Fruit fly (Drosophila melanogaster) whole organism, embryonic: ENCODE results near the gene CG6180.
A peak's percentile ranks its signal among the peaks of the same experiment; 100 is the strongest.

Experiments
- Bteb2 ChIP-seq: fragments of 200-800 bp; sonication (Bioruptor generic); optimal IDR thresholded peaks from 2 replicates; lab custom pipeline; 2016; ENCODE audit warnings: missing biosample characterization, missing genetic modification characterization
- CG10274 ChIP-seq: fragments of 200-800 bp; sonication (Bioruptor generic); optimal IDR thresholded peaks from 3 replicates; lab custom pipeline; 2017; ENCODE audit warnings: missing biosample characterization, mild to moderate bottlenecking, missing genetic modification characterization
- CG10321 ChIP-seq: fragments of 200-800 bp; sonication (Bioruptor generic); IDR thresholded peaks from 2 replicates; pipeline ENCODE4 v1.3.6; 2022; ENCODE audit warnings: missing biosample characterization, missing genetic modification characterization
- CG11247 ChIP-seq: fragments of 200-800 bp; sonication (Bioruptor generic); IDR thresholded peaks from 2 replicates; pipeline ENCODE4 v1.3.6; 2022; ENCODE audit warnings: missing biosample characterization, missing genetic modification characterization
- CG12071 ChIP-seq: fragments of 200-800 bp; sonication (Bioruptor generic); optimal IDR thresholded peaks from 3 replicates; lab custom pipeline; 2018; ENCODE audit warnings: missing biosample characterization, mild to moderate bottlenecking, missing genetic modification characterization
- CG13775 ChIP-seq: fragments of 200-800 bp; sonication (Bioruptor generic); optimal IDR thresholded peaks from 3 replicates; lab custom pipeline; 2017; ENCODE audit warnings: missing biosample characterization, mild to moderate bottlenecking, missing genetic modification characterization
- CG14965 ChIP-seq: fragments of 200-800 bp; sonication (Bioruptor generic); optimal IDR thresholded peaks from 2 replicates; lab custom pipeline; 2016; ENCODE audit warnings: missing biosample characterization, missing genetic modification characterization, borderline replicate concordance
- CG15011 ChIP-seq: fragments of 200-800 bp; sonication (Bioruptor generic); optimal IDR thresholded peaks from 3 replicates; lab custom pipeline; 2018; ENCODE audit warnings: missing biosample characterization, mild to moderate bottlenecking, missing genetic modification characterization
- CG15479 ChIP-seq: fragments of 200-800 bp; sonication (Bioruptor generic); optimal IDR thresholded peaks from 3 replicates; lab custom pipeline; 2019; ENCODE audit warnings: missing biosample characterization, mild to moderate bottlenecking, missing genetic modification characterization, moderate library complexity
- CG15514 ChIP-seq: fragments of 200-800 bp; sonication (Bioruptor generic); optimal IDR thresholded peaks from 3 replicates; lab custom pipeline; 2017; ENCODE audit warnings: missing biosample characterization, missing genetic modification characterization, mild to moderate bottlenecking, moderate library complexity, missing genetic modification reagents
- CG17359 ChIP-seq: fragments of 200-800 bp; sonication (Bioruptor generic); optimal IDR thresholded peaks from 3 replicates; lab custom pipeline; 2018; ENCODE audit warnings: missing biosample characterization, mild to moderate bottlenecking, missing genetic modification characterization, moderate library complexity
- CG30431 ChIP-seq: fragments of 200-800 bp; sonication (Bioruptor generic); optimal IDR thresholded peaks from 2 replicates; lab custom pipeline; 2017; ENCODE audit warnings: missing biosample characterization, missing genetic modification characterization
- CG32532 ChIP-seq: fragments of 200-800 bp; sonication (Bioruptor generic); IDR thresholded peaks from 2 replicates; pipeline ENCODE4 v1.3.6; 2022; ENCODE audit warnings: missing biosample characterization, missing genetic modification characterization
- CG33557 ChIP-seq: fragments of 200-800 bp; sonication (Bioruptor generic); optimal IDR thresholded peaks from 2 replicates; lab custom pipeline; 2019; ENCODE audit warnings: missing biosample characterization, mild to moderate bottlenecking, missing genetic modification characterization, moderate library complexity
- CG3726 ChIP-seq: fragments of 200-800 bp; sonication (Bioruptor generic); IDR thresholded peaks from 3 replicates; pipeline ENCODE4, ENCODE4 v1.3.6; 2022; ENCODE audit warnings: missing biosample characterization, missing genetic modification characterization
- CG42726 ChIP-seq: fragments of 200-800 bp; sonication (Bioruptor generic); IDR thresholded peaks from 2 replicates; pipeline ENCODE4 v1.3.6; 2022; ENCODE audit warnings: missing biosample characterization, missing genetic modification characterization; ENCODE audit not compliant: partially characterized antibody
- CG5180 ChIP-seq: fragments of 200-800 bp; sonication (Bioruptor generic); optimal IDR thresholded peaks from 3 replicates; lab custom pipeline; 2017; ENCODE audit warnings: missing biosample characterization, missing genetic modification characterization, mild to moderate bottlenecking, moderate library complexity, missing genetic modification reagents
- CG6175 ChIP-seq: fragments of 200-800 bp; sonication (Bioruptor generic); IDR thresholded peaks from 3 replicates; pipeline ENCODE4 v1.3.6; 2022; ENCODE audit warnings: missing biosample characterization, missing genetic modification characterization
- CG6272 ChIP-seq: fragments of 200-800 bp; sonication (Bioruptor generic); IDR thresholded peaks from 2 replicates; pipeline ENCODE4 v1.3.6; 2022; ENCODE audit warnings: missing biosample characterization, missing genetic modification characterization
- CG6689 ChIP-seq: fragments of 200-800 bp; sonication (Bioruptor generic); IDR thresholded peaks from 2 replicates; pipeline ENCODE4 v1.3.6; 2022; ENCODE audit warnings: missing biosample characterization, missing genetic modification characterization
- CG9876 ChIP-seq: fragments of 200-800 bp; sonication (Bioruptor generic); optimal IDR thresholded peaks from 2 replicates; lab custom pipeline; 2016; ENCODE audit warnings: missing biosample characterization, missing genetic modification characterization
- Dll ChIP-seq: fragments of 200-800 bp; sonication (Bioruptor generic); IDR thresholded peaks from 4 replicates; pipeline ENCODE4 v1.3.6; 2022; ENCODE audit warnings: missing biosample characterization, missing genetic modification characterization; ENCODE audit not compliant: partially characterized antibody
- E2f1 ChIP-seq: fragments of 200-800 bp; sonication (Bioruptor generic); IDR thresholded peaks from 2 replicates; pipeline ENCODE4 v1.3.6; 2022; ENCODE audit warnings: missing biosample characterization, missing genetic modification characterization
- Elba2 ChIP-seq: fragments of 200-800 bp; sonication (Bioruptor generic); optimal IDR thresholded peaks from 3 replicates; lab custom pipeline; 2016; ENCODE audit warnings: missing biosample characterization, missing genetic modification characterization
- Fer2 ChIP-seq: fragments of 200-800 bp; sonication (Bioruptor generic); optimal IDR thresholded peaks from 2 replicates; lab custom pipeline; 2018; ENCODE audit warnings: missing biosample characterization, mild to moderate bottlenecking, missing genetic modification characterization, moderate library complexity
- HmgZ ChIP-seq: fragments of 200-800 bp; sonication (Bioruptor generic); optimal IDR thresholded peaks from 2 replicates; lab custom pipeline; 2018; ENCODE audit warnings: missing biosample characterization, mild to moderate bottlenecking, missing genetic modification characterization
- Hmx ChIP-seq: fragments of 200-800 bp; sonication (Bioruptor generic); optimal IDR thresholded peaks from 2 replicates; lab custom pipeline; 2016; ENCODE audit warnings: missing biosample characterization, missing genetic modification characterization
- Hr3 ChIP-seq: fragments of 200-800 bp; sonication (Bioruptor generic); optimal IDR thresholded peaks from 3 replicates; lab custom pipeline; 2016; ENCODE audit warnings: missing biosample characterization, missing genetic modification characterization
- Jarid2 ChIP-seq: fragments of 200-800 bp; sonication (Bioruptor generic); optimal IDR thresholded peaks from 3 replicates; lab custom pipeline; 2017; ENCODE audit warnings: mild to moderate bottlenecking, missing biosample characterization, missing genetic modification reagents, missing genetic modification characterization
- Lpt ChIP-seq: fragments of >200 bp; optimal IDR thresholded peaks from 2 replicates; lab custom pipeline; 2018; ENCODE audit warnings: missing biosample characterization, missing genetic modification characterization
- Neu2 ChIP-seq: fragments of 200-800 bp; sonication (Bioruptor generic); optimal IDR thresholded peaks from 3 replicates; lab custom pipeline; 2016; ENCODE audit warnings: missing biosample characterization, missing genetic modification characterization, borderline replicate concordance
- Ptx1 ChIP-seq: fragments of 200-800 bp; sonication (Bioruptor generic); IDR thresholded peaks from 2 replicates; pipeline ENCODE4 v1.3.6; 2022; ENCODE audit warnings: missing biosample characterization, missing genetic modification characterization
- Ravus ChIP-seq: fragments of 200-800 bp; sonication (Bioruptor generic); IDR thresholded peaks from 2 replicates; pipeline ENCODE4 v1.3.6; 2022; ENCODE audit warnings: missing biosample characterization, missing genetic modification characterization
- Ssrp ChIP-seq: fragments of 200-800 bp; sonication (Bioruptor generic); optimal IDR thresholded peaks from 2 replicates; lab custom pipeline; 2018; ENCODE audit warnings: missing biosample characterization, mild to moderate bottlenecking, missing genetic modification characterization, moderate library complexity
- crp ChIP-seq, 2 experiments: fragments of 200-800 bp; sonication (Bioruptor generic); optimal IDR thresholded peaks; 2 replicates in 1 of 2; 3 replicates in 1 of 2; lab custom pipeline; 2017; ENCODE audit warnings: missing biosample characterization in 2 of 2, missing genetic modification characterization in 2 of 2, mild to moderate bottlenecking in 1 of 2, moderate library complexity in 1 of 2
- dmrt11E ChIP-seq: fragments of 200-800 bp; sonication (Bioruptor generic); optimal IDR thresholded peaks from 3 replicates; lab custom pipeline; 2018; ENCODE audit warnings: missing biosample characterization, mild to moderate bottlenecking, missing genetic modification characterization, moderate library complexity
- eve ChIP-seq, 2 experiments: fragments of >200 bp; optimal IDR thresholded peaks; 2 replicates each; lab custom pipeline; 2017; ENCODE audit warnings: missing biosample characterization in 2 of 2, missing genetic modification characterization in 2 of 2
- exex ChIP-seq: fragments of 200-800 bp; sonication (Bioruptor generic); optimal IDR thresholded peaks from 4 replicates; lab custom pipeline; 2018; ENCODE audit warnings: missing biosample characterization, mild to moderate bottlenecking, missing genetic modification characterization, moderate library complexity
- fd64A ChIP-seq: fragments of 200-800 bp; sonication (Bioruptor generic); optimal IDR thresholded peaks from 3 replicates; lab custom pipeline; 2018; ENCODE audit warnings: missing biosample characterization, mild to moderate bottlenecking, missing genetic modification characterization
- gfzf ChIP-seq: fragments of 200-800 bp; sonication (Bioruptor generic); optimal IDR thresholded peaks from 2 replicates; lab custom pipeline; 2016; ENCODE audit warnings: missing biosample characterization, mild to moderate bottlenecking, missing genetic modification characterization, moderate library complexity
- mld ChIP-seq: fragments of 200-800 bp; sonication (Bioruptor generic); IDR thresholded peaks from 3 replicates; pipeline ENCODE4 v1.3.6; 2022; ENCODE audit warnings: missing biosample characterization, missing genetic modification characterization; ENCODE audit not compliant: partially characterized antibody
- onecut ChIP-seq: fragments of 200-800 bp; sonication (Bioruptor generic); IDR thresholded peaks from 2 replicates; pipeline ENCODE4 v1.3.6; 2022; ENCODE audit warnings: missing biosample characterization, missing genetic modification characterization
- pb ChIP-seq: fragments of 200-800 bp; sonication (Bioruptor generic); optimal IDR thresholded peaks from 3 replicates; lab custom pipeline; 2016; ENCODE audit warnings: missing biosample characterization, missing genetic modification characterization
- phol ChIP-seq: fragments of 200-800 bp; sonication (Bioruptor generic); optimal IDR thresholded peaks from 3 replicates; lab custom pipeline; 2018; ENCODE audit warnings: missing biosample characterization, mild to moderate bottlenecking, missing genetic modification characterization, moderate library complexity
- row ChIP-seq: fragments of 200-800 bp; sonication (Bioruptor generic); IDR thresholded peaks from 3 replicates; pipeline ENCODE4 v1.3.6; 2022; ENCODE audit warnings: missing biosample characterization, missing genetic modification characterization
- sob ChIP-seq: fragments of 200-800 bp; sonication (Bioruptor generic); IDR thresholded peaks from 2 replicates; pipeline ENCODE4 v1.3.6; 2022; ENCODE audit warnings: missing biosample characterization, missing genetic modification characterization
- vnd ChIP-seq: fragments of 200-800 bp; sonication (Bioruptor generic); IDR thresholded peaks from 3 replicates; pipeline ENCODE4 v1.3.6; 2022; ENCODE audit warnings: missing biosample characterization, missing genetic modification characterization; ENCODE audit not compliant: partially characterized antibody
- wdn ChIP-seq: fragments of 200-800 bp; sonication (Bioruptor generic); IDR thresholded peaks from 2 replicates; pipeline ENCODE4 v1.3.6; 2022; ENCODE audit warnings: missing biosample characterization, missing genetic modification characterization
- zf30C ChIP-seq: fragments of 200-800 bp; sonication (Bioruptor generic); optimal IDR thresholded peaks from 3 replicates; lab custom pipeline; 2018; ENCODE audit warnings: missing biosample characterization, mild to moderate bottlenecking, missing genetic modification characterization

CG6180 gene

DNA sequence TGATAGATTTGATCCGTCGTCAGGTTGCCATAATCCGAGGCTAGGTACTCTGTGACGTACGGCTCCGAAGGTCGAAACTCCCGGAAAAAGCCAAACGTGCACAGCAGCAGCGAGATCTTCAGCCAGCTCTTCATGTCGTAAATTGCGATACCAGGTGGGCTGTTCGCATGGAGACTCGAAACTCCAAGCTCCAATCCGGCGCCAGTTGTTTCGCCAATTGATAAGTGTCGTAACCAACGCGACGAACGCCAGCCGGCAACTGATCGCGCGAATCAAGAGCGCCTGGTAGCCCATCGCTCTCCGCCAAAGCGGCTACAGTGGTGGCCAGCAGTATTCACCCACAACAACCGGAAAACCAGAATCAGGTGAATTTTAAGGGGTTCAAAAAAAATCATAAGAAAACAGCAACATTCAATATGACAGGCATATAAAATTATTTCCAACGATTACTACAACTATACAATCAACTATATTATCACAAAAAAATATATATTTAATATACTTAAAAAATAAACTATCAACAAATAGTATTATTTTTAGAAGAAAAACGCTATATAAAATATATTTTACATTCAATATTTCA, 7.0 kb upstream of the CG6180 start, which contains the start of gene CG17036 (continued):
- TF ChIP-seq CG15514 (GFP tag; lab: Kevin White, UChicago) (peak; percentile 41), eve (GFP tag; optimal IDR thresholded peaks at IDR 0.05; lab: Kevin White, UChicago) (no peak), CG13775 (GFP tag; lab: Kevin White, UChicago) (peak; percentile 47), CG12071 (GFP tag; lab: Kevin White, UChicago) (no peak), Hr3 (GFP tag; lab: Kevin White, UChicago) (peak; percentile 2), CG6175 (GFP tag; lab: Robert Waterston, UW) (no peak), phol (tag; lab: Kevin White, UChicago) (peak; percentile 23), CG30431 (GFP tag; lab: Kevin White, UChicago) (no peak), CG42726 (no peak), CG6272 (GFP tag; lab: Robert Waterston, UW) (no peak), Fer2 (no peak), Jarid2 (GFP tag; lab: Kevin White, UChicago) (peak; percentile 8), Dll (GFP tag; lab: Robert Waterston, UW) (no peak), CG14965 (GFP tag; lab: Kevin White, UChicago) (no peak), CG5180 (GFP tag; lab: Kevin White, UChicago) (no peak), crp (GFP tag; optimal IDR thresholded peaks at IDR 0.05; lab: Kevin White, UChicago) (no peak), mld (GFP tag; lab: Robert Waterston, UW) (no peak), Ssrp (tag; lab: Kevin White, UChicago) (no peak), E2f1 (GFP tag; lab: Robert Waterston, UW) (0 out of 2 replicates have a peak, but pooled peaks have one; percentile 15), HmgZ (no peak), pb (no peak), Neu2 (GFP tag; lab: Kevin White, UChicago) (no peak), Ravus (GFP tag; lab: Robert Waterston, UW) (0 out of 2 replicates have a peak, but pooled peaks have one; percentile 6), vnd (GFP tag; lab: Robert Waterston, UW) (no peak), fd64A (GFP tag; lab: Kevin White, UChicago) (no peak), row (GFP tag; lab: Robert Waterston, UW) (peak; percentile 80), wdn (GFP tag; lab: Robert Waterston, UW) (0 out of 2 replicates have a peak, but pooled peaks have one; percentile 6), dmrt11E (tag; lab: Kevin White, UChicago) (no peak), CG15011 (peak; percentile 5), gfzf (GFP tag; lab: Kevin White, UChicago) (no peak), CG9876 (GFP tag; lab: Kevin White, UChicago) (no peak), CG17359 (tag; lab: Kevin White, UChicago) (no peak), CG3726 (no peak), CG32532 (GFP tag; lab: Robert Waterston, UW) (peak; percentile 62; the same call in 1 of the 2 replicates), Hmx (GFP tag; lab: Kevin White, UChicago) (no peak), CG6689 (GFP tag; lab: Robert Waterston, UW) (no peak), Lpt (GFP tag; lab: Kevin White, UChicago) (no peak), CG15479 (GFP tag; lab: Kevin White, UChicago) (no peak), CG11247 (GFP tag; lab: Robert Waterston, UW) (no peak; the same call in 1 of the 2 replicates), Bteb2 (GFP tag; lab: Kevin White, UChicago) (no peak), exex (tag; lab: Kevin White, UChicago) (no peak), CG33557 (GFP tag; lab: Kevin White, UChicago) (no peak), CG10321 (no peak), zf30C (GFP tag; lab: Kevin White, UChicago) (no peak), sob (GFP tag; lab: Robert Waterston, UW) (0 out of 2 replicates have a peak, but pooled peaks have one; percentile 36), onecut (no peak), Ptx1 (GFP tag; lab: Robert Waterston, UW) (peak; percentile 39; the same call in 1 of the 2 replicates), Elba2 (GFP tag; lab: Kevin White, UChicago) (no peak), CG10274 (GFP tag; lab: Kevin White, UChicago) (no peak)
